Fruit fly (Drosophila melanogaster) whole organism, embryonic: Measurements from ENCODE around the gene Ttc19.

Experiments
- Adf1 ChIP-seq: fragments of 200-800 bp; sonication (Bioruptor generic); IDR thresholded peaks from 2 replicates; pipeline ENCODE4 v1.3.6; 2022; ENCODE audit warnings: missing biosample characterization, missing genetic modification characterization
- Blimp-1 ChIP-seq: fragments of 200-800 bp; sonication (Bioruptor generic); optimal IDR thresholded peaks from 3 replicates; lab custom pipeline; 2018; ENCODE audit warnings: missing biosample characterization, missing genetic modification characterization, mild to moderate bottlenecking, moderate library complexity, missing genetic modification reagents
- CG11093 ChIP-seq: fragments of 200-800 bp; sonication (Bioruptor generic); IDR thresholded peaks from 3 replicates; pipeline ENCODE4 v1.3.6; 2022; ENCODE audit warnings: missing biosample characterization, missing genetic modification characterization
- CG11456 ChIP-seq: fragments of 200-800 bp; sonication (Bioruptor generic); IDR thresholded peaks from 3 replicates; pipeline ENCODE4 v1.3.6; 2022; ENCODE audit warnings: missing biosample characterization, missing genetic modification characterization
- CG12299 ChIP-seq: fragments of 200-800 bp; sonication (Bioruptor generic); optimal IDR thresholded peaks from 2 replicates; lab custom pipeline; 2018; ENCODE audit warnings: missing biosample characterization, mild to moderate bottlenecking, missing genetic modification characterization
- CG13287 ChIP-seq: fragments of 200-800 bp; sonication (Bioruptor generic); IDR thresholded peaks from 2 replicates; pipeline ENCODE4 v1.3.6; 2022; ENCODE audit warnings: missing biosample characterization, missing genetic modification characterization; ENCODE audit not compliant: partially characterized antibody
- CG13894 ChIP-seq: fragments of 200-800 bp; sonication (Bioruptor generic); optimal IDR thresholded peaks from 3 replicates; lab custom pipeline; 2018; ENCODE audit warnings: missing biosample characterization, mild to moderate bottlenecking, missing genetic modification characterization, moderate library complexity
- CG14667 ChIP-seq: fragments of 200-800 bp; sonication (Bioruptor generic); IDR thresholded peaks from 2 replicates; pipeline ENCODE4 v1.3.6; 2022; ENCODE audit warnings: missing biosample characterization, missing genetic modification characterization
- CG14860 ChIP-seq: fragments of 200-800 bp; sonication (Bioruptor generic); IDR thresholded peaks from 3 replicates; pipeline ENCODE4 v1.3.6; 2022; ENCODE audit warnings: missing biosample characterization, missing genetic modification characterization; ENCODE audit not compliant: partially characterized antibody
- CG1647 ChIP-seq: fragments of 200-800 bp; sonication (Bioruptor generic); optimal IDR thresholded peaks from 3 replicates; lab custom pipeline; 2016; ENCODE audit warnings: missing biosample characterization, missing genetic modification characterization
- CG1832 ChIP-seq: fragments of 200-800 bp; sonication (Bioruptor generic); optimal IDR thresholded peaks from 2 replicates; lab custom pipeline; 2017; ENCODE audit warnings: missing biosample characterization, mild to moderate bottlenecking, missing genetic modification characterization, inconsistent platforms
- CG2129 ChIP-seq: fragments of 200-800 bp; sonication (Bioruptor generic); IDR thresholded peaks from 2 replicates; pipeline ENCODE4 v1.3.6; 2022; ENCODE audit warnings: missing biosample characterization, missing genetic modification characterization; ENCODE audit not compliant: partially characterized antibody
- CG2678 ChIP-seq: fragments of 200-800 bp; sonication (Bioruptor generic); optimal IDR thresholded peaks from 3 replicates; lab custom pipeline; 2019; ENCODE audit warnings: missing biosample characterization, mild to moderate bottlenecking, missing genetic modification characterization, moderate library complexity
- CG32772 ChIP-seq: fragments of 200-800 bp; sonication (Bioruptor generic); IDR thresholded peaks from 2 replicates; pipeline ENCODE4 v1.3.6; 2022; ENCODE audit warnings: missing biosample characterization, missing genetic modification characterization
- CG3407 ChIP-seq: fragments of 200-800 bp; sonication (Bioruptor generic); optimal IDR thresholded peaks from 2 replicates; lab custom pipeline; 2018; ENCODE audit warnings: missing biosample characterization, mild to moderate bottlenecking, missing genetic modification characterization
- CG34376 ChIP-seq: fragments of 200-800 bp; sonication (Bioruptor generic); optimal IDR thresholded peaks from 2 replicates; lab custom pipeline; 2018; ENCODE audit warnings: missing biosample characterization, mild to moderate bottlenecking, missing genetic modification characterization
- CG3726 ChIP-seq: fragments of 200-800 bp; sonication (Bioruptor generic); IDR thresholded peaks from 3 replicates; pipeline ENCODE4, ENCODE4 v1.3.6; 2022; ENCODE audit warnings: missing biosample characterization, missing genetic modification characterization
- CG3995 ChIP-seq: fragments of 200-800 bp; sonication (Bioruptor generic); optimal IDR thresholded peaks from 3 replicates; lab custom pipeline; 2016; ENCODE audit warnings: missing biosample characterization, missing genetic modification characterization
- CG4707 ChIP-seq: fragments of 200-800 bp; sonication (Bioruptor generic); optimal IDR thresholded peaks from 2 replicates; lab custom pipeline; 2018; ENCODE audit warnings: missing biosample characterization, mild to moderate bottlenecking, missing genetic modification characterization, moderate library complexity
- CG9876 ChIP-seq: fragments of 200-800 bp; sonication (Bioruptor generic); optimal IDR thresholded peaks from 2 replicates; lab custom pipeline; 2016; ENCODE audit warnings: missing biosample characterization, missing genetic modification characterization
- Dip3 ChIP-seq: fragments of 200-800 bp; sonication (Bioruptor generic); optimal IDR thresholded peaks from 3 replicates; lab custom pipeline; 2016; ENCODE audit warnings: missing biosample characterization, missing genetic modification characterization
- Dp ChIP-seq: fragments of 200-800 bp; sonication (Bioruptor generic); optimal IDR thresholded peaks from 2 replicates; lab custom pipeline; 2018; ENCODE audit warnings: missing biosample characterization, mild to moderate bottlenecking, missing genetic modification characterization, moderate library complexity
- Dref ChIP-seq: fragments of 200-800 bp; sonication (Bioruptor generic); IDR thresholded peaks from 2 replicates; pipeline ENCODE4 v1.3.6; 2022; ENCODE audit warnings: missing biosample characterization, missing genetic modification characterization
- ERR ChIP-seq: fragments of 200-800 bp; sonication (Bioruptor generic); optimal IDR thresholded peaks from 2 replicates; lab custom pipeline; 2016; ENCODE audit warnings: missing biosample characterization, missing genetic modification characterization
- Ets97D ChIP-seq: fragments of 200-800 bp; sonication (Bioruptor generic); optimal IDR thresholded peaks from 3 replicates; lab custom pipeline; 2016; ENCODE audit warnings: missing biosample characterization, missing genetic modification characterization
- H2.0 ChIP-seq: fragments of 200-800 bp; sonication (Bioruptor generic); IDR thresholded peaks from 2 replicates; pipeline ENCODE4 v1.3.6; 2022; ENCODE audit warnings: missing biosample characterization, missing genetic modification characterization
- Hr39 ChIP-seq: fragments of >200 bp; optimal IDR thresholded peaks from 2 replicates; lab custom pipeline; 2017
- MESR4 ChIP-seq: fragments of 200-800 bp; sonication (Bioruptor generic); optimal IDR thresholded peaks from 2 replicates; lab custom pipeline; 2018; ENCODE audit warnings: missing biosample characterization, mild to moderate bottlenecking, missing genetic modification characterization, moderate library complexity
- Med ChIP-seq: fragments of 200-800 bp; sonication (Bioruptor generic); peaks from one replicate; lab custom pipeline; 2016; ENCODE audit warnings: missing biosample characterization, missing genetic modification characterization, mild to moderate bottlenecking, inconsistent platforms, moderate library complexity
- Myb ChIP-seq: fragments of 200-800 bp; sonication (Bioruptor generic); optimal IDR thresholded peaks from 2 replicates; lab custom pipeline; 2016; ENCODE audit warnings: missing biosample characterization, missing genetic modification characterization
- Optix ChIP-seq: fragments of 200-800 bp; sonication (Bioruptor generic); IDR thresholded peaks from 3 replicates; pipeline ENCODE4 v1.3.6; 2022; ENCODE audit warnings: missing biosample characterization, missing genetic modification characterization
- Scr ChIP-seq: fragments of 200-800 bp; sonication (Bioruptor generic); IDR thresholded peaks from 2 replicates; pipeline ENCODE4 v1.3.6; 2022; ENCODE audit warnings: missing biosample characterization, missing genetic modification characterization; ENCODE audit not compliant: partially characterized antibody
- amos ChIP-seq: fragments of 200-800 bp; sonication (Bioruptor generic); IDR thresholded peaks from 2 replicates; pipeline ENCODE4 v1.3.6; 2022; ENCODE audit warnings: missing biosample characterization, missing genetic modification characterization; ENCODE audit not compliant: partially characterized antibody
- bbx ChIP-seq: fragments of 200-800 bp; sonication (Bioruptor generic); IDR thresholded peaks from 2 replicates; pipeline ENCODE4 v1.3.6; 2022; ENCODE audit warnings: missing biosample characterization, missing genetic modification characterization; ENCODE audit not compliant: partially characterized antibody
- cad ChIP-seq: fragments of >200 bp; optimal IDR thresholded peaks from 2 replicates; lab custom pipeline; 2017; ENCODE audit warnings: missing biosample characterization, missing genetic modification characterization
- ci ChIP-seq: fragments of 200-800 bp; sonication (Bioruptor generic); IDR thresholded peaks from 3 replicates; pipeline ENCODE4 v1.3.6; 2022; ENCODE audit warnings: missing biosample characterization, missing genetic modification characterization
- crp ChIP-seq, 2 experiments: fragments of 200-800 bp; sonication (Bioruptor generic); optimal IDR thresholded peaks; 2 replicates in 1 of 2; 3 replicates in 1 of 2; lab custom pipeline; 2017; ENCODE audit warnings: missing biosample characterization in 2 of 2, missing genetic modification characterization in 2 of 2, mild to moderate bottlenecking in 1 of 2, moderate library complexity in 1 of 2
- dimm ChIP-seq: fragments of 200-800 bp; sonication (Bioruptor generic); IDR thresholded peaks from 2 replicates; pipeline ENCODE4 v1.3.6; 2022; ENCODE audit warnings: missing biosample characterization, missing genetic modification characterization
- fu2 ChIP-seq: fragments of 200-800 bp; sonication (Bioruptor generic); optimal IDR thresholded peaks from 2 replicates; lab custom pipeline; 2016; ENCODE audit warnings: missing biosample characterization, missing genetic modification characterization
- nau ChIP-seq: fragments of 200-800 bp; sonication (Bioruptor generic); optimal IDR thresholded peaks from 3 replicates; lab custom pipeline; 2017; ENCODE audit warnings: missing biosample characterization, mild to moderate bottlenecking, missing genetic modification characterization, missing genetic modification reagents
- nmo ChIP-seq: fragments of 200-800 bp; sonication (Bioruptor generic); optimal IDR thresholded peaks from 2 replicates; lab custom pipeline; 2018; ENCODE audit warnings: missing biosample characterization, mild to moderate bottlenecking, missing genetic modification characterization, moderate library complexity
- odd ChIP-seq: fragments of 200-800 bp; sonication (Bioruptor generic); optimal IDR thresholded peaks from 2 replicates; lab custom pipeline; 2017; ENCODE audit warnings: missing biosample characterization, mild to moderate bottlenecking, missing genetic modification characterization
- pb ChIP-seq: fragments of 200-800 bp; sonication (Bioruptor generic); optimal IDR thresholded peaks from 3 replicates; lab custom pipeline; 2016; ENCODE audit warnings: missing biosample characterization, missing genetic modification characterization
- ro ChIP-seq: fragments of 200-800 bp; sonication (Bioruptor generic); IDR thresholded peaks from 2 replicates; pipeline ENCODE4 v1.3.6; 2022; ENCODE audit warnings: missing biosample characterization, missing genetic modification characterization
- sens ChIP-seq: fragments of 200-800 bp; sonication (Bioruptor generic); peaks from one replicate; lab custom pipeline; 2016; ENCODE audit warnings: missing biosample characterization, missing genetic modification characterization
- sens-2 ChIP-seq: fragments of 200-800 bp; sonication (Bioruptor generic); IDR thresholded peaks from 2 replicates; pipeline ENCODE4 v1.3.6; 2022; ENCODE audit warnings: missing biosample characterization, missing genetic modification characterization
- stwl ChIP-seq: fragments of 200-800 bp; sonication (Bioruptor generic); optimal IDR thresholded peaks from 3 replicates; lab custom pipeline; 2018; ENCODE audit warnings: missing biosample characterization, mild to moderate bottlenecking, missing genetic modification characterization, moderate library complexity
- tin ChIP-seq: fragments of 200-800 bp; sonication (Bioruptor generic); optimal IDR thresholded peaks from 3 replicates; lab custom pipeline; 2016; ENCODE audit warnings: missing biosample characterization, missing genetic modification characterization
- unc-4 ChIP-seq: fragments of 200-800 bp; sonication (Bioruptor generic); IDR thresholded peaks from 2 replicates; pipeline ENCODE4 v1.3.6; 2022; ENCODE audit warnings: missing biosample characterization, missing genetic modification characterization; ENCODE audit not compliant: partially characterized antibody
- wek ChIP-seq: fragments of 200-800 bp; sonication (Bioruptor generic); optimal IDR thresholded peaks from 3 replicates; lab custom pipeline; 2018; ENCODE audit warnings: missing biosample characterization, mild to moderate bottlenecking, missing genetic modification characterization, moderate library complexity
- wor ChIP-seq: fragments of 200-800 bp; sonication (Bioruptor generic); IDR thresholded peaks from 2 replicates; pipeline ENCODE4 v1.3.6; 2022; ENCODE audit warnings: missing biosample characterization, missing genetic modification characterization
- zfh2 ChIP-seq: fragments of 200-800 bp; sonication (Bioruptor generic); optimal IDR thresholded peaks from 2 replicates; lab custom pipeline; 2016; ENCODE audit warnings: missing biosample characterization, missing genetic modification characterization

The Ttc19 gene

dm6 chr2L:19064706-19065105 lies 19.8 kb upstream of the Ttc19 start, which contains the start of gene CG17343 (continued):
- TF ChIP-seq MESR4 (GFP tag; lab: Kevin White, UChicago), result peak; percentile 59
- TF ChIP-seq CG34376 (GFP tag; lab: Kevin White, UChicago), result no peak
- TF ChIP-seq CG11456, result no peak
- no peak for TF ChIP-seq CG14667
- TF ChIP-seq CG11093 (GFP tag; lab: Robert Waterston, UW), result no peak
- TF ChIP-seq amos (GFP tag; lab: Robert Waterston, UW), result peak; percentile 86
- peak; percentile 95 for TF ChIP-seq bbx (GFP tag; lab: Robert Waterston, UW)
- TF ChIP-seq stwl (tag; lab: Kevin White, UChicago), result peak; percentile 68
- no peak for TF ChIP-seq nau (GFP tag; lab: Kevin White, UChicago)
- peak; percentile 6 for TF ChIP-seq sens
- TF ChIP-seq fu2 (GFP tag; lab: Kevin White, UChicago), result no peak
- TF ChIP-seq crp (GFP tag; optimal IDR thresholded peaks at IDR 0.05; lab: Kevin White, UChicago), result peak in 1 of 2 experiments; percentile 7
- TF ChIP-seq H2.0 (GFP tag; lab: Robert Waterston, UW), result no peak
- peak; percentile 32; the same call in 1 of the 2 replicates for TF ChIP-seq CG2129
- TF ChIP-seq cad, result no peak
- TF ChIP-seq CG1647, result no peak
- peak; percentile 87 for TF ChIP-seq CG13287 (GFP tag; lab: Robert Waterston, UW)
- peak; percentile 94 for TF ChIP-seq CG14860
- TF ChIP-seq Ets97D (GFP tag; lab: Kevin White, UChicago), result peak; percentile 25
- TF ChIP-seq CG13894 (tag; lab: Kevin White, UChicago), result no peak
- TF ChIP-seq nmo (GFP tag; lab: Kevin White, UChicago), result no peak
- no peak for TF ChIP-seq CG4707 (GFP tag; lab: Kevin White, UChicago)
- no peak for TF ChIP-seq CG3726 (GFP tag; lab: Robert Waterston, UW)
- no peak for TF ChIP-seq Blimp-1 (GFP tag; lab: Kevin White, UChicago)
- TF ChIP-seq CG9876, result no peak
- TF ChIP-seq Myb (GFP tag; lab: Kevin White, UChicago), result peak; percentile 33
- TF ChIP-seq dimm, result no peak
- TF ChIP-seq Adf1 (GFP tag; lab: Robert Waterston, UW), result no peak
- TF ChIP-seq Dp (GFP tag; lab: Kevin White, UChicago), result peak; percentile 36
- TF ChIP-seq wek (GFP tag; lab: Kevin White, UChicago), result no peak
- no peak for TF ChIP-seq CG32772
- TF ChIP-seq ci, result peak; percentile 21; the same call in 1 of the 3 replicates
- TF ChIP-seq zfh2, result no peak
- TF ChIP-seq odd (GFP tag; lab: Kevin White, UChicago), result no peak
- TF ChIP-seq tin (GFP tag; lab: Kevin White, UChicago), result no peak
- TF ChIP-seq CG3995 (GFP tag; lab: Kevin White, UChicago), result no peak
- TF ChIP-seq Optix, result no peak
- TF ChIP-seq Dref (GFP tag; lab: Robert Waterston, UW), result peak; percentile 91
- no peak for TF ChIP-seq CG2678 (tag; lab: Kevin White, UChicago)
- TF ChIP-seq sens-2 (GFP tag; lab: Robert Waterston, UW), result no peak
- TF ChIP-seq Dip3 (GFP tag; lab: Kevin White, UChicago), result no peak
- TF ChIP-seq CG3407 (GFP tag; lab: Kevin White, UChicago), result no peak
- no peak for TF ChIP-seq CG12299 (tag; lab: Kevin White, UChicago)
- no peak for TF ChIP-seq CG1832 (GFP tag; lab: Kevin White, UChicago)
- peak; percentile 40 for TF ChIP-seq Med
- no peak for TF ChIP-seq ERR
- TF ChIP-seq pb (GFP tag; lab: Kevin White, UChicago), result no peak
- no peak for TF ChIP-seq wor
- TF ChIP-seq ro (GFP tag; lab: Robert Waterston, UW), result no peak
- TF ChIP-seq Scr (GFP tag; lab: Robert Waterston, UW), result peak; percentile 83
- no peak for TF ChIP-seq Hr39 (lab: Kevin White, UChicago)
- TF ChIP-seq unc-4 (GFP tag; lab: Robert Waterston, UW), result peak; percentile 72
